Fruit fly (Drosophila melanogaster) whole organism, prepupa: ENCODE results near the gene drn.

ENCODE experiments used
- Blimp-1 ChIP-seq: fragments of 200-800 bp; sonication (Bioruptor generic); optimal IDR thresholded peaks from 3 replicates; lab custom pipeline; 2017; ENCODE audit warnings: missing biosample characterization, missing genetic modification characterization, mild to moderate bottlenecking, moderate library complexity, missing genetic modification reagents
- CG10631 ChIP-seq: fragments of 200-800 bp; sonication (Bioruptor generic); optimal IDR thresholded peaks from 2 replicates; lab custom pipeline; 2016; ENCODE audit warnings: missing biosample characterization, missing genetic modification characterization
- CG11294 ChIP-seq: fragments of 200-800 bp; sonication (Bioruptor generic); IDR thresholded peaks from 2 replicates; pipeline ENCODE4 v1.3.6; 2022; ENCODE audit warnings: missing biosample characterization, missing genetic modification characterization
- CG11902 ChIP-seq: fragments of 200-800 bp; sonication (Bioruptor generic); optimal IDR thresholded peaks from 3 replicates; lab custom pipeline; 2016; ENCODE audit warnings: missing biosample characterization, missing genetic modification characterization
- CG15336 ChIP-seq: fragments of 200-800 bp; sonication (Bioruptor generic); IDR thresholded peaks from 2 replicates; pipeline ENCODE4 v1.3.6; 2022; ENCODE audit warnings: missing biosample characterization, missing genetic modification characterization
- CG3032 ChIP-seq: fragments of 200-800 bp; optimal IDR thresholded peaks from 2 replicates; lab custom pipeline; 2019; ENCODE audit warnings: missing biosample characterization, mild to moderate bottlenecking, missing genetic modification characterization, moderate library complexity
- CG32006 ChIP-seq: fragments of 200-800 bp; sonication (Bioruptor generic); optimal IDR thresholded peaks from 3 replicates; lab custom pipeline; 2017; ENCODE audit warnings: missing biosample characterization, mild to moderate bottlenecking, missing genetic modification characterization
- CG3919 ChIP-seq: fragments of 200-800 bp; sonication (Bioruptor generic); optimal IDR thresholded peaks from 3 replicates; lab custom pipeline; 2016; ENCODE audit warnings: missing biosample characterization, missing genetic modification characterization
- CG4318 ChIP-seq: fragments of 200-800 bp; sonication (Bioruptor generic); optimal IDR thresholded peaks from 3 replicates; lab custom pipeline; 2017; ENCODE audit warnings: missing biosample characterization, mild to moderate bottlenecking, missing genetic modification characterization
- CG6163 ChIP-seq: fragments of 200-800 bp; sonication (Bioruptor generic); IDR thresholded peaks from 3 replicates; pipeline ENCODE4 v1.3.6; 2022; ENCODE audit warnings: missing biosample characterization, missing genetic modification characterization
- CG6792 ChIP-seq: fragments of 200-800 bp; sonication (Bioruptor generic); optimal IDR thresholded peaks from 3 replicates; lab custom pipeline; 2016; ENCODE audit warnings: missing biosample characterization, missing genetic modification characterization
- CG6854 ChIP-seq: fragments of 200-800 bp; sonication (Bioruptor generic); optimal IDR thresholded peaks from 2 replicates; lab custom pipeline; 2017; ENCODE audit warnings: missing biosample characterization, mild to moderate bottlenecking, missing genetic modification characterization
- CG8319 ChIP-seq: fragments of 200-800 bp; sonication (Bioruptor generic); optimal IDR thresholded peaks from 3 replicates; lab custom pipeline; 2016; ENCODE audit warnings: missing biosample characterization, missing genetic modification characterization
- CG9139 ChIP-seq: fragments of 200-800 bp; sonication (Bioruptor generic); optimal IDR thresholded peaks from 3 replicates; lab custom pipeline; 2017; ENCODE audit warnings: missing biosample characterization, mild to moderate bottlenecking, missing genetic modification characterization
- Eip75B ChIP-seq: fragments of 200-800 bp; sonication (Bioruptor generic); optimal IDR thresholded peaks from 3 replicates; lab custom pipeline; 2016; ENCODE audit warnings: missing biosample characterization, missing genetic modification characterization
- Eip78C ChIP-seq: fragments of 200-800 bp; sonication (Bioruptor generic); peaks from one replicate; lab custom pipeline; 2016; ENCODE audit warnings: missing biosample characterization, missing genetic modification characterization
- Eip93F ChIP-seq: fragments of 200-800 bp; sonication (Bioruptor generic); optimal IDR thresholded peaks from 2 replicates; lab custom pipeline; 2016; ENCODE audit warnings: missing biosample characterization, mild to moderate bottlenecking, missing genetic modification characterization
- Ets21C ChIP-seq: fragments of 200-800 bp; sonication (Bioruptor generic); optimal IDR thresholded peaks from 3 replicates; lab custom pipeline; 2016; ENCODE audit warnings: missing biosample characterization, missing genetic modification characterization
- Ets96B ChIP-seq: fragments of 200-800 bp; optimal IDR thresholded peaks from 2 replicates; lab custom pipeline; 2019; ENCODE audit warnings: missing biosample characterization, mild to moderate bottlenecking, missing genetic modification characterization, moderate library complexity
- Gug ChIP-seq: fragments of 200-800 bp; sonication (Bioruptor generic); IDR thresholded peaks from 2 replicates; pipeline ENCODE4 v1.3.6; 2022; ENCODE audit warnings: missing biosample characterization, missing genetic modification characterization
- Lpt ChIP-seq: fragments of 200-800 bp; sonication (Bioruptor generic); optimal IDR thresholded peaks from 3 replicates; lab custom pipeline; 2016; ENCODE audit warnings: missing biosample characterization, missing genetic modification characterization
- Met ChIP-seq: fragments of 200-800 bp; sonication (Bioruptor generic); optimal IDR thresholded peaks from 3 replicates; lab custom pipeline; 2016; ENCODE audit warnings: missing biosample characterization, missing genetic modification characterization
- OdsH ChIP-seq: fragments of 200-800 bp; sonication (Bioruptor generic); optimal IDR thresholded peaks from 3 replicates; lab custom pipeline; 2016; ENCODE audit warnings: missing biosample characterization, missing genetic modification characterization
- Sox102F ChIP-seq: fragments of 200-800 bp; sonication (Bioruptor generic); optimal IDR thresholded peaks from 2 replicates; lab custom pipeline; 2016; ENCODE audit warnings: missing biosample characterization, mild to moderate bottlenecking, missing genetic modification characterization
- Sox15 ChIP-seq: fragments of 200-800 bp; sonication (Bioruptor generic); optimal IDR thresholded peaks from 3 replicates; lab custom pipeline; 2016; ENCODE audit warnings: missing biosample characterization, missing genetic modification characterization
- acj6 ChIP-seq: fragments of 200-800 bp; sonication (Bioruptor generic); optimal IDR thresholded peaks from 3 replicates; lab custom pipeline; 2016; ENCODE audit warnings: missing biosample characterization, missing genetic modification characterization
- dac ChIP-seq: fragments of 200-800 bp; sonication (Bioruptor generic); optimal IDR thresholded peaks from 2 replicates; lab custom pipeline; 2017; ENCODE audit warnings: missing biosample characterization, mild to moderate bottlenecking, missing genetic modification characterization
- dsx ChIP-seq: fragments of 200-800 bp; optimal IDR thresholded peaks from 3 replicates; lab custom pipeline; 2019; ENCODE audit warnings: missing biosample characterization, mild to moderate bottlenecking, missing genetic modification characterization, moderate library complexity; ENCODE audit not compliant: poor library complexity, severe bottlenecking
- eg ChIP-seq: fragments of 200-800 bp; sonication (Bioruptor generic); IDR thresholded peaks from 3 replicates; pipeline ENCODE4 v1.3.6; 2022; ENCODE audit warnings: missing biosample characterization, missing genetic modification characterization
- esn ChIP-seq: fragments of 200-800 bp; sonication (Bioruptor generic); optimal IDR thresholded peaks from 2 replicates; lab custom pipeline; 2016; ENCODE audit warnings: missing biosample characterization, mild to moderate bottlenecking, missing genetic modification characterization, moderate library complexity
- fd85E ChIP-seq: fragments of 200-800 bp; sonication (Bioruptor generic); optimal IDR thresholded peaks from 3 replicates; lab custom pipeline; 2016; ENCODE audit warnings: missing biosample characterization, missing genetic modification characterization
- fkh ChIP-seq: fragments of 200-800 bp; sonication (Bioruptor generic); optimal IDR thresholded peaks from 3 replicates; lab custom pipeline; 2017; ENCODE audit warnings: missing biosample characterization, mild to moderate bottlenecking, missing genetic modification characterization, moderate library complexity
- lz ChIP-seq: fragments of 200-800 bp; sonication (Bioruptor generic); optimal IDR thresholded peaks from 3 replicates; lab custom pipeline; 2016; ENCODE audit warnings: missing biosample characterization, missing genetic modification characterization
- net ChIP-seq: fragments of 200-800 bp; sonication (Bioruptor generic); optimal IDR thresholded peaks from 3 replicates; lab custom pipeline; 2016; ENCODE audit warnings: missing biosample characterization, missing genetic modification characterization
- pdm3 ChIP-seq: fragments of 200-800 bp; sonication (Bioruptor generic); optimal IDR thresholded peaks from 3 replicates; lab custom pipeline; 2016; ENCODE audit warnings: missing biosample characterization, missing genetic modification characterization
- salr ChIP-seq, 2 experiments: fragments of 200-800 bp; sonication (Bioruptor generic); optimal IDR thresholded peaks; 3 replicates each; lab custom pipeline; 2016 to 2018; ENCODE audit warnings: missing biosample characterization in 2 of 2, missing genetic modification characterization in 2 of 2, mild to moderate bottlenecking in 1 of 2
- ss ChIP-seq, 2 experiments: fragments of 200-800 bp; sonication (Bioruptor generic); optimal IDR thresholded peaks; 2 replicates in 1 of 2; 3 replicates in 1 of 2; lab custom pipeline; 2017 to 2018; ENCODE audit warnings: mild to moderate bottlenecking in 2 of 2, missing biosample characterization in 2 of 2, missing genetic modification characterization in 2 of 2, moderate library complexity in 1 of 2
- svp ChIP-seq: fragments of 200-800 bp; sonication (Bioruptor generic); peaks from one replicate; lab custom pipeline; 2016; ENCODE audit warnings: missing biosample characterization, missing genetic modification characterization
- topi ChIP-seq: fragments of 200-800 bp; sonication (Bioruptor generic); optimal IDR thresholded peaks from 3 replicates; lab custom pipeline; 2016; ENCODE audit warnings: missing biosample characterization, missing genetic modification characterization
- vri ChIP-seq: fragments of 200-800 bp; sonication (Bioruptor generic); optimal IDR thresholded peaks from 3 replicates; lab custom pipeline; 2016; ENCODE audit warnings: missing biosample characterization, mild to moderate bottlenecking, missing genetic modification characterization

Gene drn

DNA sequence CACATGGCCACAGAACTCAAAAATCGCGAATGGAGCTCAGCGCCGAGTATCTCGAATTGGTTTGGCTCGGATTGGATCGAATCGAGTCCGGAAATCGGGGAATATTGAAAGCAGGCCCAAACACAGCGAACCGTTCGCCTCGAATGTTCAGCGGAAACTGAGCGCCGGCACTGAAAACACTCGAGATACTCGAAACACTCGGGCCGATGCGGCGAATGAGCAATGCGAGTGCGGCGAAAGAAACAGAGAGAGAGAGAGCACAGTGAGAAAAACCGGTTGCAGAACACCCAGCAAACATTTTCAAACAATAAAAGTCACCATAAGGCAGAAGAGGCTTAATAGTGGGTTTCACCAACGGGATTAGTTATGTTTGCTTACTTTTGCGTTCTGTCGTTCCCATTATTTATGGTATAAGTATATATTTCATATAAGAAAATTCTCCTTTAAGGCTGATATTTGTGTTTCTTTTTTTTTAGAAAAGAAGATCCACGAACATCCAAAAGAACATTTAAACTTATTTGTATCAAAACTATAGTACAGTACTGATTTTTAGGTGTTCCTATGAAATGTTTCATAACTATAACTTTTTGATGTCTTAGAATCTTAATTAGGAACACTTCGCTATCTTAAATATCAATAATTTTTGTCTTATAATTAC lies 54.5 kb downstream of the drn start, which contains the start of gene FER (continued):
- no peak for TF ChIP-seq CG11294 (GFP tag; lab: Robert Waterston, UW)
- peak; percentile 71 for TF ChIP-seq CG6163 (GFP tag; lab: Robert Waterston, UW)
- peak; percentile 9 to 59 for TF ChIP-seq ss (GFP tag; optimal IDR thresholded peaks at IDR 0.05; lab: Kevin White, UChicago)
- peak; percentile 18 for TF ChIP-seq topi
- peak; percentile 6 for TF ChIP-seq lz (GFP tag; lab: Kevin White, UChicago)
- TF ChIP-seq dsx (GFP tag; lab: Kevin White, UChicago), result peak; percentile 39
- TF ChIP-seq dac, result no peak
- peak; percentile 48; the same call in 1 of the 2 replicates for TF ChIP-seq CG15336 (GFP tag; lab: Robert Waterston, UW)
- TF ChIP-seq Eip78C (GFP tag; lab: Kevin White, UChicago), result peak; percentile 67
- TF ChIP-seq esn, result peak; percentile 17
- no peak for TF ChIP-seq Eip93F (GFP tag; lab: Kevin White, UChicago)
- TF ChIP-seq CG8319 (GFP tag; lab: Kevin White, UChicago), result no peak
- no peak for TF ChIP-seq Met (GFP tag; lab: Kevin White, UChicago)
- no peak for TF ChIP-seq Sox15 (GFP tag; lab: Kevin White, UChicago)
- TF ChIP-seq Blimp-1 (GFP tag; lab: Kevin White, UChicago), result no peak
- TF ChIP-seq vri (GFP tag; lab: Kevin White, UChicago), result peak; percentile 51

DNA sequence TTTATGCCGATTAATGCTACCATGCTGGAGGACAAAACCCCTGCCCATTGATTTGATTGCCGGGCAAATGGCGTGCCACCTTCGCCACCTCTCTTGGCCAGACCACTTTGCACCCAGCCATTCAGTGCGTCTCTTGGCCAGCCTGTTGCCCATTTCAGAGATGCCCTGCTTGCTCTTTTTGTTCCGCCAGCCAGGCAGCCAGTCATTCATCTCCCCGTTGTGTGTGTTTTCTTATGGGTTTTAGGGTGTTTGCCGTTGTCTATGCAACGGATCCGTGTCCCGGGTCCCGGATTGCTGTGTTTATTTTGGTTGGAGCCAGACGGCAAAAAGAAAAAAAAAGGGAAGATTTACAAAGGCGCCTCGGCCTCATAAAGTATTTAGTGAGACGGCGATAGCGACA lies 56.0 kb downstream of the drn start:
- 0 out of 3 replicates have a peak, but pooled peaks have one; percentile 22 for TF ChIP-seq eg (GFP tag; lab: Robert Waterston, UW)
- peak; percentile 6 for TF ChIP-seq fkh (GFP tag; lab: Kevin White, UChicago)
- TF ChIP-seq CG10631, result no peak
- 0 out of 3 replicates have a peak, but pooled peaks have one; percentile 32 for TF ChIP-seq CG6163 (GFP tag; lab: Robert Waterston, UW)

DNA sequence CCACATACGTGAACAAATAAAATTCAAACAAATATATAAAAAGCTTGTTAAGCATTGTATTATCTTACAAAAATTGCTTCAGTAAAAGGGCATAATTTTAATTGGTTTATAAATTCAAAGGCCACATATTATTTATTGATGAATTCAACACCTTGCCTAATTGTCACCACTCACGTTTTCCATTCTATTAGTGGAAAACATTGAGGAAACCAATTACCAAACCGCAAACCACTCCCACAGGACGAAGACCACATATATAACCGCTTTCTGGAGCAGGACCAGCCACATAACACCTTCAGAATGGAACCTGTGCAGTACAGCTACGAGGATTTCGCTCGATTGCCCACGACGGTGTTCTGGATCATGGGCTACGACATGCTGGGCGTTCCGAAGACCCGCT lies 57.9 kb downstream of the drn start, which contains the start of gene Or85f:
Gene Or85f (plus strand): TSS at position 301 of the 400 bp plus-strand sequence.
- TF ChIP-seq Ets21C (GFP tag; lab: Kevin White, UChicago) (no peak), CG3919 (GFP tag; lab: Kevin White, UChicago) (no peak), CG11294 (GFP tag; lab: Robert Waterston, UW) (no peak), CG6792 (no peak), Sox15 (GFP tag; lab: Kevin White, UChicago) (no peak), acj6 (GFP tag; lab: Kevin White, UChicago) (no peak), CG9139 (no peak), fkh (GFP tag; lab: Kevin White, UChicago) (no peak), CG32006 (GFP tag; lab: Kevin White, UChicago) (no peak), Sox102F (GFP tag; lab: Kevin White, UChicago) (no peak), CG10631 (no peak)

DNA sequence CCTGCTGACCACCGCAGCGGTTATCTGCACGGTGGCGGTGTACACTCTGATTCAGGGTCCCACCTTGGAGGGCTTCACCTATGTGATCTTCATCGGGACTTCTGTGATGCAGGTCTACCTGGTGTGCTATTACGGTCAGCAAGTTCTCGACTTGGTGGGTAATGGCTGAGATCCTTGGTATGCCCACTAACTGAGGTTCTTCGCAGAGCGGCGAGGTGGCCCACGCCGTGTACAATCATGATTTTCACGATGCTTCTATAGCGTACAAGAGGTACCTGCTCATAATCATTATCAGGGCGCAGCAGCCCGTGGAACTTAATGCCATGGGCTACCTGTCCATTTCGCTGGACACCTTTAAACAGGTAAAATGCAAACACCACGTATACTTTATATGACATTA lies 59.1 kb downstream of the drn start:
- TF ChIP-seq Eip75B (GFP tag; lab: Kevin White, UChicago), result no peak
- TF ChIP-seq fkh (GFP tag; lab: Kevin White, UChicago), result no peak
- TF ChIP-seq CG10631, result no peak
- no peak for TF ChIP-seq salr (GFP tag; optimal IDR thresholded peaks at IDR 0.05; lab: Kevin White, UChicago)
- TF ChIP-seq CG4318 (GFP tag; lab: Kevin White, UChicago), result no peak
- no peak for TF ChIP-seq CG6163 (GFP tag; lab: Robert Waterston, UW)
- no peak for TF ChIP-seq CG8319 (GFP tag; lab: Kevin White, UChicago)
- TF ChIP-seq CG6854 (GFP tag; lab: Kevin White, UChicago), result no peak

DNA sequence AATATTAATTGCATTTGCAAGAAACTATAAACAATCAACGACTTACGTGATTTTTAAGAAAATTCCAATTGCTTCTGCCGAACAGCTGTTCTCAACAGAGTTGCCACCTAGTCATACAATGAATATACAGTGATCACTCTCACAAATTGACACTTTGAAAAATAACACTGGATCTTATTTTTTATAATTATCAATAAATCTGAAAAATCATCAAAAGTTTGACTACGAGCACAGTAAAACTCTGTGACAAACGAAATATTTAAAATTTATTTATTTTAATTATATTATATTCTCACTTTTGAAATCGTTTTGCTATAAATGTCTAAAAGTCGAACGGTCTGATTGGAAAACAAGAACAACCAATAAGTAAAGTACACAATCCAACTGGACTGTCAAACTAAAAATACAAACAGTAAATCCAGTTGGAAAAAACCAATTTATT lies 60.0 kb downstream of the drn start, which contains the start of gene CG34117:
Gene CG34117 (minus strand): TSS at position 103 of the 442 bp plus-strand sequence.
- TF ChIP-seq net (peak; percentile 74), Eip93F (GFP tag; lab: Kevin White, UChicago) (peak; percentile 40), svp (GFP tag; lab: Kevin White, UChicago) (peak; percentile 90), Lpt (peak; percentile 45), esn (peak; percentile 86), OdsH (peak; percentile 79), CG8319 (GFP tag; lab: Kevin White, UChicago) (peak; percentile 44), Eip78C (GFP tag; lab: Kevin White, UChicago) (peak; percentile 83), vri (GFP tag; lab: Kevin White, UChicago) (peak; percentile 43), CG11902 (peak; percentile 44), CG32006 (GFP tag; lab: Kevin White, UChicago) (peak; percentile 61), CG6792 (peak; percentile 74), pdm3 (peak; percentile 76), Met (GFP tag; lab: Kevin White, UChicago) (peak; percentile 79), fd85E (GFP tag; lab: Kevin White, UChicago) (no peak), Gug (GFP tag; lab: Robert Waterston, UW) (peak; percentile 61), CG10631 (peak; percentile 75), fkh (GFP tag; lab: Kevin White, UChicago) (peak; percentile 40), Ets96B (tag; lab: Kevin White, UChicago) (peak; percentile 71), CG3032 (tag; lab: Kevin White, UChicago) (peak; percentile 67)
